Fruit fly (Drosophila melanogaster): ENCODE measurements around the gene CG10348.

Gene CG10348

DNA sequence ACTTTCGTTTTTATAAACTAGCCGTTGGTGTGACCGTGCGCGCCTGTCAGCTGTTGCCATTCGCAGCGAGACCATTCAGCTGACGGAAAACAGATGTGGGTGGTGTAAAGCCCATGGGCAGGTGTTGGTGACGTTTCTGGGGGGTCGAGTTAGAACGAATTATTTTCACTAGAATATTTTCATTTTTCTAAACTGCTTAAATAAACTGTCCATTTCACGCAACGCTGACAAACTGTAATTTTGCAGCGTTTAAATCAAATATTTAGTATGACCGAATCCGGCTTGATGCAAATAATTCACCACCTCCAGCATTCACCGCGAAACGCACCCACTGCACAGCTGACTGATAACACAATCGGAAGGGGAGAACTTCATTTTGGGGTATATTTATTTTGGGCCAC lies 36.9 kb downstream of the CG10348 start, which contains the start of the genes CG10383 and CG10338:
TSS of gene CG10383 (minus strand) at position 199 of the 401 bp plus-strand sequence.
TSS of gene CG10338 (plus strand) at position 261 of the 401 bp plus-strand sequence.
- peak in 1 of 2 experiments; percentile 95 for TF ChIP-seq foxo (GFP tag; optimal IDR thresholded peaks at IDR 0.05)
- TF ChIP-seq tai (GFP tag; optimal IDR thresholded peaks at IDR 0.05): no peak
- peak; percentile 69 for TF ChIP-seq sage (GFP tag; optimal IDR thresholded peaks at IDR 0.05)
- peak; percentile 81 for TF ChIP-seq Myc (optimal IDR thresholded peaks at IDR 0.05)
- TF ChIP-seq OdsH (GFP tag; optimal IDR thresholded peaks at IDR 0.05): peak; percentile 87
- TF ChIP-seq h (GFP tag; optimal IDR thresholded peaks at IDR 0.05): peak; percentile 93
- no peak for TF ChIP-seq Dif (GFP tag; optimal IDR thresholded peaks at IDR 0.05; ENCODE audit: partially characterized antibody)
- peak; percentile 92 for TF ChIP-seq Hr83 (GFP tag; optimal IDR thresholded peaks at IDR 0.05; ENCODE audit: poor library complexity, severe bottlenecking)
- peak; percentile 71 for TF ChIP-seq sv (GFP tag; optimal IDR thresholded peaks at IDR 0.05)
- TF ChIP-seq dsf (GFP tag; optimal IDR thresholded peaks at IDR 0.05; ENCODE audit: borderline replicate concordance): no peak
- no peak for TF ChIP-seq dl (GFP tag; optimal IDR thresholded peaks at IDR 0.05; ENCODE audit: insufficient read depth in 1 of 2, partially characterized antibody in 2 of 2)
- TF ChIP-seq lola (GFP tag; optimal IDR thresholded peaks at IDR 0.05): peak; percentile 58
- TF ChIP-seq Hr78 (GFP tag; optimal IDR thresholded peaks at IDR 0.05): no peak
- peak; percentile 91 for TF ChIP-seq ey (GFP tag; optimal IDR thresholded peaks at IDR 0.05)
- TF ChIP-seq Vsx2 (GFP tag; optimal IDR thresholded peaks at IDR 0.05; ENCODE audit: partially characterized antibody): no peak
- peak; percentile 72 for TF ChIP-seq woc (GFP tag; optimal IDR thresholded peaks at IDR 0.05)
- no peak for TF ChIP-seq Abd-B (GFP tag; optimal IDR thresholded peaks at IDR 0.05)
- TF ChIP-seq jim (GFP tag; optimal IDR thresholded peaks at IDR 0.05): peak; percentile 65
- TF ChIP-seq Mio (GFP tag; optimal IDR thresholded peaks at IDR 0.05): peak; percentile 70
- peak; percentile 94 for TF ChIP-seq Hnf4 (GFP tag; optimal IDR thresholded peaks at IDR 0.05)
- TF ChIP-seq GATAd (GFP tag; optimal IDR thresholded peaks at IDR 0.05): peak; percentile 90
- TF ChIP-seq usp (GFP tag; optimal IDR thresholded peaks at IDR 0.05): no peak
- peak; percentile 88 for TF ChIP-seq br (GFP tag; optimal IDR thresholded peaks at IDR 0.05)
- TF ChIP-seq CG9705 (GFP tag; optimal IDR thresholded peaks at IDR 0.05): peak; percentile 63
- TF ChIP-seq CrebA (GFP tag; optimal IDR thresholded peaks at IDR 0.05; ENCODE audit: borderline replicate concordance): no peak
- no peak for TF ChIP-seq brk (GFP tag; optimal IDR thresholded peaks at IDR 0.05)
- peak; percentile 72 for TF ChIP-seq dmrt93B (GFP tag; optimal IDR thresholded peaks at IDR 0.05)
- TF ChIP-seq N (GFP tag; optimal IDR thresholded peaks at IDR 0.05): no peak
- no peak for TF ChIP-seq Dfd (GFP tag; optimal IDR thresholded peaks at IDR 0.05)
- TF ChIP-seq Sp1 (GFP tag; optimal IDR thresholded peaks at IDR 0.05): peak; percentile 79
- peak; percentile 90 for TF ChIP-seq fru (GFP tag; optimal IDR thresholded peaks at IDR 0.05)
- peak; percentile 82 for TF ChIP-seq psq (GFP tag; optimal IDR thresholded peaks at IDR 0.05)
- TF ChIP-seq Jra (GFP tag; optimal IDR thresholded peaks at IDR 0.05): peak; percentile 92
- TF ChIP-seq pan (optimal IDR thresholded peaks at IDR 0.05): no peak
- peak; percentile 84 for TF ChIP-seq HLH106 (tag; optimal IDR thresholded peaks at IDR 0.05)
- no peak for TF ChIP-seq Rel (GFP tag; optimal IDR thresholded peaks at IDR 0.05)
- peak; percentile 75 for TF ChIP-seq Rel (tag; optimal IDR thresholded peaks at IDR 0.05)
- TF ChIP-seq CG32264 (GFP tag; optimal IDR thresholded peaks at IDR 0.05): peak; percentile 76
- TF ChIP-seq rgr (GFP tag; optimal IDR thresholded peaks at IDR 0.05): peak; percentile 93

DNA sequence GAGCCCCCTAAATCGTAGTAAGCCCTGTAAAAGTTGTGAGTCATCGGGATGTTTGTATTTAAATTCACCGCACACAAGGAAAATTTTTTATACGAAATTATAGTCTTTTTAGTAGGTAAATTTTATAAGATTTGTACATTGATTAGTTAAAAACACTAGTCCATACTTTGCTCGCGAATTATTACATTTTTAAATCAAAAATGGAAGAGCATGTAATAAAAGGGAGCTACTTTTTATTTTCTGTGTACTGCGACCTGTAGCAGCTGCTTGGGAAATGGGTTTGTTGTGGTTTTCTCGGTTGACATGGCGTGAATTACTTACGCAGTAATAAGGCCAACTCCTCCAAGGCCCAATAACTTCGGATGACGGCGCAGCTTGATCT lies 37.6 kb downstream of the CG10348 start:
- no peak for TF ChIP-seq OdsH (GFP tag; optimal IDR thresholded peaks at IDR 0.05)
- no peak for TF ChIP-seq Hr83 (GFP tag; optimal IDR thresholded peaks at IDR 0.05; ENCODE audit: poor library complexity, severe bottlenecking)
- TF ChIP-seq GATAd (GFP tag; optimal IDR thresholded peaks at IDR 0.05): no peak
- TF ChIP-seq Hnf4 (GFP tag; optimal IDR thresholded peaks at IDR 0.05): peak; percentile 8
- peak in 1 of 2 experiments; percentile 21 for TF ChIP-seq foxo (GFP tag; optimal IDR thresholded peaks at IDR 0.05)
- no peak for TF ChIP-seq tai (GFP tag; optimal IDR thresholded peaks at IDR 0.05)
- no peak for TF ChIP-seq br (GFP tag; optimal IDR thresholded peaks at IDR 0.05)
- no peak for TF ChIP-seq CG9705 (GFP tag; optimal IDR thresholded peaks at IDR 0.05)
- TF ChIP-seq rgr (GFP tag; optimal IDR thresholded peaks at IDR 0.05): peak; percentile 13
- TF ChIP-seq sv (GFP tag; optimal IDR thresholded peaks at IDR 0.05): no peak
- TF ChIP-seq dmrt93B (GFP tag; optimal IDR thresholded peaks at IDR 0.05): no peak
- TF ChIP-seq CrebA (GFP tag; optimal IDR thresholded peaks at IDR 0.05; ENCODE audit: borderline replicate concordance): no peak
- no peak for TF ChIP-seq Dif (GFP tag; optimal IDR thresholded peaks at IDR 0.05; ENCODE audit: partially characterized antibody)
- TF ChIP-seq Dfd (GFP tag; optimal IDR thresholded peaks at IDR 0.05): no peak
- TF ChIP-seq Jra (GFP tag; optimal IDR thresholded peaks at IDR 0.05): peak; percentile 3
- TF ChIP-seq brk (GFP tag; optimal IDR thresholded peaks at IDR 0.05): no peak
- no peak for TF ChIP-seq Rel (GFP tag; optimal IDR thresholded peaks at IDR 0.05)
- no peak for TF ChIP-seq Rel (tag; optimal IDR thresholded peaks at IDR 0.05)
- TF ChIP-seq Hr78 (GFP tag; optimal IDR thresholded peaks at IDR 0.05): no peak
- TF ChIP-seq fru (GFP tag; optimal IDR thresholded peaks at IDR 0.05): peak; percentile 33
- no peak for TF ChIP-seq Mio (GFP tag; optimal IDR thresholded peaks at IDR 0.05)
- TF ChIP-seq h (GFP tag; optimal IDR thresholded peaks at IDR 0.05): peak; percentile 9
- no peak for TF ChIP-seq Vsx2 (GFP tag; optimal IDR thresholded peaks at IDR 0.05; ENCODE audit: partially characterized antibody)
- no peak for TF ChIP-seq sage (GFP tag; optimal IDR thresholded peaks at IDR 0.05)
- TF ChIP-seq psq (GFP tag; optimal IDR thresholded peaks at IDR 0.05): no peak
- no peak for TF ChIP-seq woc (GFP tag; optimal IDR thresholded peaks at IDR 0.05)
- TF ChIP-seq Sp1 (GFP tag; optimal IDR thresholded peaks at IDR 0.05): no peak
- TF ChIP-seq ey (GFP tag; optimal IDR thresholded peaks at IDR 0.05): peak; percentile 15
- no peak for TF ChIP-seq Abd-B (GFP tag; optimal IDR thresholded peaks at IDR 0.05)
